Fruit fly (Drosophila melanogaster) whole organism, wandering third instar larva: ENCODE data around the gene Ccdc114.
A peak's percentile ranks its signal among the peaks of the same experiment; 100 is the strongest.

Experiments
- Abd-B ChIP-seq: fragments of >200 bp; optimal IDR thresholded peaks from 2 replicates; lab custom pipeline; 2017; ENCODE audit warnings: missing biosample characterization, missing genetic modification characterization
- CG32264 ChIP-seq: fragments of 200-800 bp; sonication (Bioruptor generic); optimal IDR thresholded peaks from 2 replicates; lab custom pipeline; 2016; ENCODE audit warnings: missing biosample characterization, missing genetic modification characterization
- CG9705 ChIP-seq: fragments of 200-800 bp; sonication (Bioruptor generic); optimal IDR thresholded peaks from 2 replicates; lab custom pipeline; 2018; ENCODE audit warnings: missing biosample characterization, mild to moderate bottlenecking, missing genetic modification characterization
- Dfd ChIP-seq: fragments of >200 bp; optimal IDR thresholded peaks from 2 replicates; lab custom pipeline; 2017; ENCODE audit warnings: missing biosample characterization, missing genetic modification characterization
- GATAd ChIP-seq: sonication (Bioruptor generic); optimal IDR thresholded peaks from 2 replicates; lab custom pipeline; 2016; ENCODE audit warnings: missing biosample characterization, missing genetic modification characterization
- HLH106 ChIP-seq: fragments of 200-800 bp; optimal IDR thresholded peaks from 3 replicates; lab custom pipeline; 2019; ENCODE audit warnings: missing biosample characterization, mild to moderate bottlenecking, missing genetic modification characterization, moderate library complexity
- Hnf4 ChIP-seq: fragments of 200-800 bp; sonication (Bioruptor generic); optimal IDR thresholded peaks from 2 replicates; lab custom pipeline; 2016; ENCODE audit warnings: missing biosample characterization, mild to moderate bottlenecking, missing genetic modification characterization
- Hr78 ChIP-seq: fragments of >200 bp; optimal IDR thresholded peaks from 2 replicates; lab custom pipeline; 2017; ENCODE audit warnings: missing biosample characterization, missing genetic modification characterization
- Hr83 ChIP-seq: fragments of 200-300 bp; sonication (Bioruptor generic); optimal IDR thresholded peaks from 2 replicates; lab custom pipeline; 2016; ENCODE audit warnings: missing biosample characterization, mild to moderate bottlenecking, missing genetic modification characterization, moderate library complexity; ENCODE audit not compliant: poor library complexity, severe bottlenecking
- Jra ChIP-seq: sonication (Bioruptor generic); optimal IDR thresholded peaks from 2 replicates; lab custom pipeline; 2016; ENCODE audit warnings: missing biosample characterization, missing genetic modification characterization
- Mio ChIP-seq: sonication (Bioruptor generic); optimal IDR thresholded peaks from 2 replicates; lab custom pipeline; 2016; ENCODE audit warnings: missing biosample characterization, missing genetic modification characterization
- Myc ChIP-seq: fragments of >200 bp; optimal IDR thresholded peaks from 2 replicates; lab custom pipeline; 2017
- N ChIP-seq: fragments of >200 bp; optimal IDR thresholded peaks from 2 replicates; lab custom pipeline; 2018; ENCODE audit warnings: missing biosample characterization, missing external identifiers, missing genetic modification characterization
- OdsH ChIP-seq: fragments of 200-800 bp; sonication (Bioruptor generic); optimal IDR thresholded peaks from 2 replicates; lab custom pipeline; 2016; ENCODE audit warnings: missing biosample characterization, mild to moderate bottlenecking, missing genetic modification characterization
- Rel ChIP-seq, 2 experiments: fragments of 200-800 bp; sonication (Bioruptor generic) in 1 of 2; optimal IDR thresholded peaks; 2 replicates in 1 of 2; 3 replicates in 1 of 2; lab custom pipeline; 2016 to 2019; ENCODE audit warnings: mild to moderate bottlenecking in 2 of 2, missing biosample characterization in 2 of 2, missing genetic modification characterization in 2 of 2, moderate library complexity in 1 of 2
- Sp1 ChIP-seq: fragments of 200-800 bp; sonication (Bioruptor generic); optimal IDR thresholded peaks from 3 replicates; lab custom pipeline; 2019; ENCODE audit warnings: missing biosample characterization, mild to moderate bottlenecking, missing genetic modification characterization, moderate library complexity
- br ChIP-seq: fragments of 200-800 bp; sonication (Bioruptor generic); optimal IDR thresholded peaks from 2 replicates; lab custom pipeline; 2016; ENCODE audit warnings: missing biosample characterization, missing genetic modification characterization
- brk ChIP-seq: fragments of 200-800 bp; sonication (Bioruptor generic); optimal IDR thresholded peaks from 2 replicates; lab custom pipeline; 2016; ENCODE audit warnings: missing biosample characterization, mild to moderate bottlenecking, missing genetic modification characterization
- dl ChIP-seq, 2 experiments: fragments of 175-275, 200-275 bp in 1 of 2; fragments of 200-275 bp in 1 of 2; sonication (Bioruptor generic); optimal IDR thresholded peaks; lab custom pipeline; 2018; ENCODE audit warnings: mild to moderate bottlenecking in 2 of 2, missing biosample characterization in 2 of 2, missing genetic modification characterization in 2 of 2, moderate library complexity in 2 of 2; ENCODE audit not compliant: partially characterized antibody in 2 of 2, insufficient read depth in 1 of 2
- dmrt93B ChIP-seq: fragments of 200-800 bp; sonication (Bioruptor generic); optimal IDR thresholded peaks from 2 replicates; lab custom pipeline; 2018; ENCODE audit warnings: missing biosample characterization, mild to moderate bottlenecking, missing genetic modification characterization
- dsf ChIP-seq: sonication (Bioruptor generic); optimal IDR thresholded peaks from 2 replicates; lab custom pipeline; 2016; ENCODE audit warnings: missing biosample characterization, missing genetic modification characterization, borderline replicate concordance
- ey ChIP-seq: fragments of 200-800 bp; sonication (Bioruptor generic); optimal IDR thresholded peaks from 2 replicates; lab custom pipeline; 2016; ENCODE audit warnings: missing biosample characterization, missing genetic modification characterization
- foxo ChIP-seq, 2 experiments: fragments of 200-800 bp; sonication (Bioruptor generic); optimal IDR thresholded peaks; 2 replicates in 1 of 2; 3 replicates in 1 of 2; lab custom pipeline; 2016 to 2017; ENCODE audit warnings: missing biosample characterization in 2 of 2, missing genetic modification characterization in 2 of 2
- fru ChIP-seq: fragments of 200-800 bp; sonication (Bioruptor generic); optimal IDR thresholded peaks from 3 replicates; lab custom pipeline; 2016; ENCODE audit warnings: missing biosample characterization, mild to moderate bottlenecking, missing genetic modification characterization
- h ChIP-seq: fragments of 200-800 bp; sonication (Bioruptor generic); optimal IDR thresholded peaks from 3 replicates; lab custom pipeline; 2016; ENCODE audit warnings: missing biosample characterization, mild to moderate bottlenecking, missing genetic modification characterization
- jim ChIP-seq: fragments of 175-275, 200-325 bp; sonication (Bioruptor generic); optimal IDR thresholded peaks from 2 replicates; lab custom pipeline; 2016; ENCODE audit warnings: missing biosample characterization, mild to moderate bottlenecking, missing genetic modification characterization
- lola ChIP-seq: fragments of >200 bp; optimal IDR thresholded peaks from 2 replicates; lab custom pipeline; 2017; ENCODE audit warnings: missing biosample characterization, missing genetic modification characterization
- rgr ChIP-seq: fragments of 200-800 bp; sonication (Bioruptor generic); optimal IDR thresholded peaks from 3 replicates; lab custom pipeline; 2016; ENCODE audit warnings: missing biosample characterization, mild to moderate bottlenecking, missing genetic modification characterization
- sage ChIP-seq: fragments of 200-800 bp; sonication (Bioruptor generic); optimal IDR thresholded peaks from 2 replicates; lab custom pipeline; 2016; ENCODE audit warnings: missing biosample characterization, mild to moderate bottlenecking, missing genetic modification characterization
- sv ChIP-seq: fragments of 200-800 bp; sonication (Bioruptor generic); optimal IDR thresholded peaks from 3 replicates; lab custom pipeline; 2016; ENCODE audit warnings: missing biosample characterization, missing genetic modification characterization
- tai ChIP-seq: sonication (Bioruptor generic); optimal IDR thresholded peaks from 2 replicates; lab custom pipeline; 2016; ENCODE audit warnings: missing biosample characterization, missing genetic modification characterization
- usp ChIP-seq: fragments of >200 bp; optimal IDR thresholded peaks from 2 replicates; lab custom pipeline; 2017; ENCODE audit warnings: missing biosample characterization, missing genetic modification characterization
- woc ChIP-seq: sonication (Bioruptor generic); optimal IDR thresholded peaks from 2 replicates; lab custom pipeline; 2016; ENCODE audit warnings: missing biosample characterization, mild to moderate bottlenecking, missing genetic modification characterization

Ccdc114 gene

DNA sequence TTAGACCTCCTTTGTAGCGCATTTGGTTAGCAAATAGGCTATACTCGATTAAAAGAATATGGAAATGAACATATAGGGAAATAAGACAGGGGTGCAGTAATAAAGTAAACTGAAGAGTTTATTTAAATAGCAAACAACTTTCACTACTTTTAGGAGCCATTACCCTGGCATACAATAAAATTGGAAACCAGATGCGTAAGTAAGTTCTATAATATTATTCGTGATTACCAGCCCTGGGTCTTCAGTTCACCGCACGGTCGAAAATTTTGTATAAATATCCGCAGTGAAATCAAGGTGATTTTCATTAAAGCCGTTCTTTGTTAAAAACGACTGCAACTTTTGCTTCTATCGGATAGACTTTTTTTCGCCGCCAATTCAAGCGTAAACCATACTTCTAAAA lies 9.5 kb downstream of the Ccdc114 start, which contains the start of gene CG17562:
TSS of gene CG17562 (plus strand) at position 301 of the 400 bp plus-strand sequence.
- no peak for TF ChIP-seq br (GFP tag; lab: Kevin White, UChicago)
- no peak for TF ChIP-seq tai
- no peak for TF ChIP-seq Hr83 (GFP tag; lab: Kevin White, UChicago)
- no peak for TF ChIP-seq Sp1
- no peak for TF ChIP-seq Hr78 (GFP tag; lab: Kevin White, UChicago)
- TF ChIP-seq usp (GFP tag; lab: Kevin White, UChicago), result no peak
- TF ChIP-seq Mio, result no peak
- no peak for TF ChIP-seq dl (GFP tag; optimal IDR thresholded peaks at IDR 0.05; lab: Kevin White, UChicago; ENCODE audit: insufficient read depth in 1 of 2, partially characterized antibody in 2 of 2)
- TF ChIP-seq fru (GFP tag; lab: Kevin White, UChicago), result no peak
- no peak for TF ChIP-seq sage (GFP tag; lab: Kevin White, UChicago)

DNA sequence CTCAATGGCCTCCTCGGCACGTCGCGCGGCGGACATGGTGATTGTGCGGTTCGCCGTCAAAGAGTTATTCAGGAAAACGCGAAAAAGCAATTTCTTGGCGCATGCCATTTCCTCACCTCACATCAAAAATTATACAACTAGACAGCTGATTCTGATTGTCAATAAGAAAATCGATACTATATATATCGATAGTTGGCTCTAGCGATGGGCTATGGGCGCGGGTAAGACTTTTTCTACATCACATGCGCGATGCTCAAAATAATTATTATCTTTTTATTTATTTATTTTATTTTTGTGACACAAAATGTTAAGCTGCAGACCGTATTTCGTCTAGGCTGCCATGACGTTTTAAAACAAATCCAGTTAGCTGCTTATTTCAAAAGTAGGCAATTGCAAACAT lies 10.3 kb downstream of the Ccdc114 start, which contains the start of gene CG10340:
TSS of gene CG10340 (minus strand) at position 151 of the 400 bp plus-strand sequence.
- TF ChIP-seq usp (GFP tag; lab: Kevin White, UChicago) (no peak), Hr83 (GFP tag; lab: Kevin White, UChicago) (peak; percentile 34)

dm6 chr3R:16613300-16613699 lies 11.2 kb downstream of the Ccdc114 start, which contains the start of gene CG12783:
Gene CG12783 (minus strand): TSS chr3R:16613400.
- no peak for TF ChIP-seq HLH106 (tag; lab: Kevin White, UChicago)
- no peak for TF ChIP-seq br (GFP tag; lab: Kevin White, UChicago)
- TF ChIP-seq tai, result no peak
- no peak for TF ChIP-seq OdsH (GFP tag; lab: Kevin White, UChicago)
- TF ChIP-seq CG9705 (GFP tag; lab: Kevin White, UChicago), result no peak
- TF ChIP-seq ey (GFP tag; lab: Kevin White, UChicago), result no peak
- no peak for TF ChIP-seq CG32264 (GFP tag; lab: Kevin White, UChicago)
- no peak for TF ChIP-seq woc (GFP tag; lab: Kevin White, UChicago)
- TF ChIP-seq Hr78 (GFP tag; lab: Kevin White, UChicago), result no peak
- no peak for TF ChIP-seq Hr83 (GFP tag; lab: Kevin White, UChicago)
- TF ChIP-seq lola (GFP tag; lab: Kevin White, UChicago), result no peak
- no peak for TF ChIP-seq Jra (GFP tag; lab: Kevin White, UChicago)
- no peak for TF ChIP-seq sage (GFP tag; lab: Kevin White, UChicago)
- no peak for TF ChIP-seq brk (GFP tag; lab: Kevin White, UChicago)
- TF ChIP-seq Dfd (GFP tag; lab: Kevin White, UChicago), result no peak
- TF ChIP-seq dsf (GFP tag; lab: Kevin White, UChicago), result no peak

DNA sequence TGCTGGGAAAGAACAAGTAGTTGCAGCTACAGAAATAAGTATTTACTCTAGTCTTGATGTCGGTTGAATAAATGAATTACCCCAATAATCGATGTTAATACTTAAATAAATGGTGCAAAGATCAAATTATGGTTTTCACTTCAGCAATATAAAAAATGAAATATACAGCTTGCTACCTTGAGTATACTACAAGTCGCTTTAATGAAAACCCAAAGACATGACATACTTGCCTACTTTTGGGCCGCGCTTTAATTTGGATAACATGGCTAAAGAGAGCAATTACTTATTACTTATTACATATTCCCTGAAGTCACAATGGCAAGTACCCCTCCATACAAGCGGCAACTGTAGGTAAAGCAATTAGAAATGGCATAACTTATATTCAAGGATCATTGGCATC lies 13.3 kb downstream of the Ccdc114 start:
- no peak for TF ChIP-seq Rel (GFP tag; optimal IDR thresholded peaks at IDR 0.05; lab: Kevin White, UChicago)
- TF ChIP-seq Rel (tag; optimal IDR thresholded peaks at IDR 0.05; lab: Kevin White, UChicago), result no peak
- no peak for TF ChIP-seq foxo (GFP tag; optimal IDR thresholded peaks at IDR 0.05; lab: Kevin White, UChicago)
- no peak for TF ChIP-seq lola (GFP tag; lab: Kevin White, UChicago)
- no peak for TF ChIP-seq CG32264 (GFP tag; lab: Kevin White, UChicago)
- TF ChIP-seq Hnf4 (GFP tag; lab: Kevin White, UChicago), result no peak
- TF ChIP-seq rgr, result no peak
- TF ChIP-seq dmrt93B (GFP tag; lab: Kevin White, UChicago), result no peak
- TF ChIP-seq sage (GFP tag; lab: Kevin White, UChicago), result no peak
- TF ChIP-seq ey (GFP tag; lab: Kevin White, UChicago), result no peak
- no peak for TF ChIP-seq GATAd
- no peak for TF ChIP-seq woc (GFP tag; lab: Kevin White, UChicago)
- no peak for TF ChIP-seq Abd-B (GFP tag; lab: Kevin White, UChicago)
- TF ChIP-seq brk (GFP tag; lab: Kevin White, UChicago), result no peak
- no peak for TF ChIP-seq Hr78 (GFP tag; lab: Kevin White, UChicago)
- no peak for TF ChIP-seq Hr83 (GFP tag; lab: Kevin White, UChicago)
- TF ChIP-seq h (GFP tag; lab: Kevin White, UChicago), result no peak
- TF ChIP-seq N (GFP tag; lab: Kevin White, UChicago), result peak; percentile 59
- TF ChIP-seq fru (GFP tag; lab: Kevin White, UChicago), result peak; percentile 49
- no peak for TF ChIP-seq jim (GFP tag; lab: Kevin White, UChicago)
- TF ChIP-seq sv (GFP tag; lab: Kevin White, UChicago), result no peak
- TF ChIP-seq tai, result no peak
- no peak for TF ChIP-seq dl (GFP tag; optimal IDR thresholded peaks at IDR 0.05; lab: Kevin White, UChicago; ENCODE audit: insufficient read depth in 1 of 2, partially characterized antibody in 2 of 2)
- peak; percentile 42 for TF ChIP-seq Myc
- TF ChIP-seq dsf (GFP tag; lab: Kevin White, UChicago), result no peak
- TF ChIP-seq, all 38 proteins: peak for 3
